Worm (Caenorhabditis elegans) whole organism, L2 larva: Measurements from ENCODE around the gene C01G6.9.

Source experiments
- C34F6.9 ChIP-seq: fragments of 150-350 bp; optimal IDR thresholded peaks from 2 replicates; lab custom pipeline; 2014; ENCODE audit warnings: missing biosample characterization, missing genetic modification characterization
- nhr-77 ChIP-seq: fragments of 150-350 bp; optimal IDR thresholded peaks from 2 replicates; lab custom pipeline; 2014; ENCODE audit warnings: missing biosample characterization, missing genetic modification characterization

DNA sequence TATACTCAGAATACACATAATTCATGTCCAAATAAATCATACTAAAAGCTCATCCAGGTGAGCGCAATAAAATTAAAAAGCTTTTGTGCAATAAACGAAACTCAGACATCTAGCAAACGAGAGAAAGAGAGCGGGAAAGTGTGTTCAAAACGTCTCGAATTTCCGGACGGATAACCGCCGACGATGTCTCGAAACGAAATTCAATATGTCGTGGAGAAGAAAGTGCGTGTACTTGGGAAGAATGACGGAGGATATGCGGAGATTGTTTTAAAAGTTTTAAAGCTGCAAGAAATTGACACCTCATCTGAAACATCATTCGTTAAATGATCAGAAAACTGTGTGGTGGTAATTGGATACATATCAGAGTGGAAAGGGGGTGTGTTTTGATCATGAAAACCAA, 19.1 kb upstream of the C01G6.9 start:
- TF ChIP-seq nhr-77 (tag; lab: Kevin White, UChicago): no peak
- no peak for TF ChIP-seq C34F6.9
